Worm (Caenorhabditis elegans) whole organism, L3 larva: ENCODE results near the gene C08F11.10.

Experiments used
- elt-1 ChIP-seq: fragments of 150-350 bp; optimal IDR thresholded peaks from 2 replicates; lab custom pipeline; 2014; ENCODE audit warnings: missing biosample characterization, missing genetic modification characterization
- jun-1 ChIP-seq: fragments of 150-350 bp; optimal IDR thresholded peaks from 2 replicates; lab custom pipeline; 2014; ENCODE audit warnings: missing biosample characterization, missing genetic modification reagents, missing genetic modification characterization

DNA sequence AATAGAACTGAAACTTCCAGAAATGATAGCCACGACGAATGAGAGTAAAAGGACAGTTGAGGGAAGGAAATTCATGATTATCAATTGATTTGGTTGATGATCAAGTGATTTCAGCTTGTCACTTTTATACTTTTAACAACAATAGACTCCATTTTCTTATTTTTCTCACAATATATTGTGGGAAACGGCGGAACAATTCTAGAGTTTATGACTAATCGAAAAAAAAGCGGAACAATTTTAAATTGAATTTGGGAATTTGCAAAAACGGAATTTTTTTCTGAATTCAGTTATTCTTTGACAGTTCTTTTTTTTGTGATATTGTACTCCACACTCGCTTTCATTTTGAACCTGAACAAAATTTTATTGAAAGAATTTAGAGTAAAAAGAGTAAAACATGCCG, 15.1 kb upstream of the C08F11.10 start, which contains the start of gene Y45F10C.4:
- TF ChIP-seq elt-1 (tag; lab: Kevin White, UChicago) (no peak), jun-1 (tag; lab: Kevin White, UChicago) (no peak)
